Worm (Caenorhabditis elegans): ENCODE measurements around the gene sysm-1.

The sysm-1 gene

DNA sequence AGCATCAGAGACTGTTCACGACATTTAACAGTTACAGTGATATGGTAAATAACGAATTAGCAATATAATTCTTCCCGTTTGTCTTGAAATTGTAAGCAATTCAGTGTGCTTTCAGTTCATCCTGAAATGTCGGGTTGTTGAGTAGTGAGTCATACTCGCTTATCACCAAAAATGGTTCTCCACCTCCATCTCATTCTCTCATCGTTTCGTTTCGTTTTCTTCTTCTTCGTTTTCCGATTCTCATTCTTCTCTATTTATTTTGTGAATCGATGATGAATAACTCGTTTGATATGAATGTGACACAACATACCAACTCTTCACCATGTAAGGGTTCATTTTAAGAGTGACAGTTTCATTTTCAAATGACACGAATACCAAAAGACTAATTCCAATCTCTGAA lies 33.4 kb upstream of the sysm-1 start (continued):
- no peak for TF ChIP-seq egl-43 (GFP tag; IDR thresholded peaks at IDR 0.05)
- TF ChIP-seq ztf-11 (tag; optimal IDR thresholded peaks at IDR 0.05), result no peak
- no peak for TF ChIP-seq lin-29 (GFP tag; IDR thresholded peaks at IDR 0.05)
- no peak for TF ChIP-seq nhr-25 (tag; optimal IDR thresholded peaks at IDR 0.05; ENCODE audit: borderline replicate concordance, insufficient read depth)
- TF ChIP-seq nhr-11 (tag; optimal IDR thresholded peaks at IDR 0.05), result no peak
- no peak for TF ChIP-seq skn-1 (tag; optimal IDR thresholded peaks at IDR 0.05)
- TF ChIP-seq nhr-6 (tag; optimal IDR thresholded peaks at IDR 0.05), result peak; percentile 66
- no peak for TF ChIP-seq ceh-44 (GFP tag; IDR thresholded peaks at IDR 0.05)
- TF ChIP-seq unc-62 (GFP tag; optimal IDR thresholded peaks at IDR 0.05 in 1 of 2), result peak in 1 of 2 experiments; percentile 43
- no peak for TF ChIP-seq unc-62 (tag; optimal IDR thresholded peaks at IDR 0.05)
- no peak for TF ChIP-seq F37D6.2 (tag; optimal IDR thresholded peaks at IDR 0.05)
- TF ChIP-seq T26A8.4 (GFP tag; IDR thresholded peaks at IDR 0.05), result no peak
- no peak for TF ChIP-seq rbr-2 (tag; optimal IDR thresholded peaks at IDR 0.05)
- TF ChIP-seq F49E8.2 (tag; optimal IDR thresholded peaks at IDR 0.05; ENCODE audit: borderline replicate concordance), result no peak
- TF ChIP-seq daf-16 (GFP tag; optimal IDR thresholded peaks at IDR 0.05), result no peak
- TF ChIP-seq daf-16 (tag; optimal IDR thresholded peaks at IDR 0.05), result peak; percentile 41
- peak; percentile 59 for TF ChIP-seq dmd-6 (GFP tag; IDR thresholded peaks at IDR 0.05)

DNA sequence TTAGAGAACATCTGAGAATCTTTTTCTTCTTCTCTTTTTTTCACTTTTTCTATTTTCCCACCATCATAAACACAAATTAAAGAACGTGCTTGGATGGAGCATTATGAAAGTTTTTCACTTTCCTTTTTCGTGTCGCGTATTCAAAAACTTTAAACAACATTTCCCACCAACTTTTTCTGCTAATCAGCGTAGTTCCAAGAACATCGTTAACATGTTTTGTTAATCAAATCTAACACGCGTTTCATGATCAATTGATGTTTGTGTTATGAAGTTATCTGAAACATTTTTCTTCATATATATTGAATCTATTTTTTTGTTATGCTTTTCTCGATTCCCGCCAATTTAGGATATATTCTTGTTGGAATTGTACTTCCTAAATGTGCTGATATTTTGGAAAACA lies 32.7 kb upstream of the sysm-1 start:
- peak in 1 of 2 experiments; percentile 46 for TF ChIP-seq lsy-2 (tag; optimal IDR thresholded peaks at IDR 0.05)
- TF ChIP-seq T26A8.4 (GFP tag; IDR thresholded peaks at IDR 0.05), result no peak
- peak; percentile 54 for TF ChIP-seq nhr-11 (tag; optimal IDR thresholded peaks at IDR 0.05)

DNA sequence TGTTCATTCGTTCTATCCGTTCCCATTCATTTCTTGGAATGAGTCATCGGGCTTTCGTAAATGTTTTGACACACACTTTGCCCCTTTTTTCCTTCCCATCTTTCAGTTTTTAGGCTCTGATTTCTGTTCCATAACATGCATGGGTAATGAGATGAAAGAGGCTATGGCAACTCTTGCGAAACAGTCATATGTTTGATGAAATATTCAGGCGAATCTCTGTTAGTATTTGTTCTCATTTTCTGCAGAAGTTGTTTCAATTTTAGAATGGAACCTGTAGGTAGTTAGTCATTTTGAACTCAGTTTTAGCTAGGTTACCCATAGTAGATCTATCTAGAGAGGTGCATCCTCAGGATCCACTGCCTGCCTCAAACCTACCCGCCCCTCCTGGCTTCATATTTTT lies 32.0 kb upstream of the sysm-1 start:
- peak in 1 of 2 experiments; percentile 86 for TF ChIP-seq unc-62 (GFP tag; optimal IDR thresholded peaks at IDR 0.05 in 1 of 2)
- TF ChIP-seq unc-62 (tag; optimal IDR thresholded peaks at IDR 0.05), result no peak
- TF ChIP-seq ZK546.5 (tag; optimal IDR thresholded peaks at IDR 0.05), result no peak
- peak; percentile 68 for TF ChIP-seq aha-1 (tag)

ce11 chrII:9113759-9114158 lies 30.8 kb upstream of the sysm-1 start:
- no peak for TF ChIP-seq egl-27 (tag; optimal IDR thresholded peaks at IDR 0.05)
- TF ChIP-seq rbr-2 (tag; optimal IDR thresholded peaks at IDR 0.05), result no peak
- TF ChIP-seq lir-3 (tag; optimal IDR thresholded peaks at IDR 0.05), result no peak
- no peak for TF ChIP-seq unc-39 (tag; optimal IDR thresholded peaks at IDR 0.05)
- TF ChIP-seq T26A8.4 (GFP tag; IDR thresholded peaks at IDR 0.05), result no peak
- TF ChIP-seq fkh-10 (GFP tag; optimal IDR thresholded peaks at IDR 0.05), result no peak
- no peak for TF ChIP-seq daf-12 (tag; optimal IDR thresholded peaks at IDR 0.05)
- TF ChIP-seq vab-7 (GFP tag; IDR thresholded peaks at IDR 0.05), result 0 out of 2 replicates have a peak, but pooled peaks have one; percentile 13
- TF ChIP-seq R02D3.7 (tag; optimal IDR thresholded peaks at IDR 0.05), result no peak
- peak; percentile 33 for TF ChIP-seq spr-3 (GFP tag; optimal IDR thresholded peaks at IDR 0.05)
- peak; percentile 26 for TF ChIP-seq pqm-1 (tag; optimal IDR thresholded peaks at IDR 0.05)
- peak; percentile 62 for TF ChIP-seq hmg-1.1 (GFP tag; IDR thresholded peaks at IDR 0.05)
- no peak for TF ChIP-seq ceh-44 (GFP tag; IDR thresholded peaks at IDR 0.05)
- no peak for TF ChIP-seq zip-2 (tag; optimal IDR thresholded peaks at IDR 0.05)
- no peak for TF ChIP-seq unc-130 (GFP tag; optimal IDR thresholded peaks at IDR 0.05)
- TF ChIP-seq lin-13 (GFP tag; optimal IDR thresholded peaks at IDR 0.05), result no peak
- peak; percentile 25 for TF ChIP-seq mes-2 (tag; optimal IDR thresholded peaks at IDR 0.05; ENCODE audit: poor library complexity, severe bottlenecking)
- no peak for TF ChIP-seq nhr-10 (tag; optimal IDR thresholded peaks at IDR 0.05)
- peak in 1 of 2 experiments; percentile 77 for TF ChIP-seq mdl-1 (tag; optimal IDR thresholded peaks at IDR 0.05)
- TF ChIP-seq tra-1 (GFP tag; IDR thresholded peaks at IDR 0.05), result peak; percentile 70; the same call in 1 of the 2 replicates
- TF ChIP-seq mep-1 (tag; optimal IDR thresholded peaks at IDR 0.05), result peak; percentile 52
- TF ChIP-seq lin-39 (tag; optimal IDR thresholded peaks at IDR 0.05), result no peak
- peak in 1 of 2 experiments; percentile 9 for TF ChIP-seq daf-16 (GFP tag; optimal IDR thresholded peaks at IDR 0.05)
- peak; percentile 2 for TF ChIP-seq daf-16 (tag; optimal IDR thresholded peaks at IDR 0.05)
- peak; percentile 38 for TF ChIP-seq T20F7.1 (GFP tag; optimal IDR thresholded peaks at IDR 0.05)
- TF ChIP-seq Y105C5A.15 (GFP tag; IDR thresholded peaks at IDR 0.05), result no peak
- 0 out of 2 replicates have a peak, but pooled peaks have one; percentile 54 for TF ChIP-seq nhr-41 (GFP tag; IDR thresholded peaks at IDR 0.05)
- peak; percentile 95 for TF ChIP-seq nhr-28 (tag; optimal IDR thresholded peaks at IDR 0.05)
- no peak for TF ChIP-seq ceh-20 (GFP tag; IDR thresholded peaks at IDR 0.05)
- TF ChIP-seq lin-38 (GFP tag; IDR thresholded peaks at IDR 0.05), result peak; percentile 35; the same call in 1 of the 2 replicates
- TF ChIP-seq zip-11 (GFP tag; IDR thresholded peaks at IDR 0.05), result no peak
- no peak for TF ChIP-seq ztf-11 (tag; optimal IDR thresholded peaks at IDR 0.05)
